Worm (Caenorhabditis elegans) whole organism, young adult: ENCODE data around the gene T26C5.2.

Experiments used
- F57C9.4 ChIP-seq: sonication (generic microtip); optimal IDR thresholded peaks from 2 replicates; lab custom pipeline; 2017; ENCODE audit warnings: mild to moderate bottlenecking, missing genetic modification characterization, missing compliant biosample characterization
- akir-1 ChIP-seq: fragments of 200-800 bp; sonication (Bioruptor generic); optimal IDR thresholded peaks from 2 replicates; lab custom pipeline; 2018; ENCODE audit warnings: mild to moderate bottlenecking, missing genetic modification characterization, moderate library complexity, missing compliant biosample characterization
- attf-6 ChIP-seq: fragments of 200-800 bp; sonication (Bioruptor generic); IDR thresholded peaks from 2 replicates; pipeline ENCODE4 v1.3.6; 2022; ENCODE audit warnings: missing genetic modification reagents, missing genetic modification characterization, missing compliant biosample characterization
- cebp-2 ChIP-seq: fragments of 200-800 bp; sonication (Bioruptor generic); IDR thresholded peaks from 2 replicates; pipeline ENCODE4 v1.3.6; 2022; ENCODE audit warnings: missing genetic modification characterization, missing compliant biosample characterization
- let-607 ChIP-seq, 2 experiments: fragments of 200-800 bp in 1 of 2; sonication (Bioruptor generic) in 1 of 2; sonication (generic microtip) in 1 of 2; optimal IDR thresholded peaks; 2 replicates each; lab custom pipeline; 2016 to 2018; ENCODE audit warnings: mild to moderate bottlenecking in 2 of 2, missing compliant biosample characterization in 2 of 2, missing genetic modification characterization in 2 of 2, moderate library complexity in 2 of 2, missing genotype in 1 of 2
- somi-1 ChIP-seq: fragments of 200-800 bp; sonication (Bioruptor generic); optimal IDR thresholded peaks from 2 replicates; lab custom pipeline; 2018; ENCODE audit warnings: mild to moderate bottlenecking, missing genetic modification characterization, missing compliant biosample characterization
- sptf-2 ChIP-seq: fragments of 200-800 bp; sonication (Bioruptor generic); optimal IDR thresholded peaks from 2 replicates; lab custom pipeline; 2018; ENCODE audit warnings: mild to moderate bottlenecking, missing genetic modification characterization, missing compliant biosample characterization

ce11 chrII:9194195-9194594, 38.8 kb upstream of the T26C5.2 start, which contains the start of gene twk-4:
- no peak for TF ChIP-seq let-607 (tag; optimal IDR thresholded peaks at IDR 0.05; lab: Kevin White, UChicago)
- TF ChIP-seq sptf-2 (GFP tag; lab: Kevin White, UChicago): no peak
- TF ChIP-seq somi-1 (GFP tag; lab: Kevin White, UChicago): no peak
- no peak for TF ChIP-seq F57C9.4 (tag; lab: Kevin White, UChicago)
- no peak for TF ChIP-seq attf-6 (GFP tag; lab: Robert Waterston, UW)
- TF ChIP-seq cebp-2 (GFP tag; lab: Robert Waterston, UW): no peak
- TF ChIP-seq akir-1: no peak
